Worm (Caenorhabditis elegans): ENCODE data around the gene F58A4.6.

F58A4.6 gene

ce11 chrIII:9570869-9571268 is 43.4 kb upstream of the F58A4.6 start:
- TF ChIP-seq fkh-3 (tag; optimal IDR thresholded peaks at IDR 0.05) (no peak), snpc-3.4 (tag; optimal IDR thresholded peaks at IDR 0.05) (no peak), lin-35 (GFP tag; optimal IDR thresholded peaks at IDR 0.05) (peak in 1 of 3 experiments; percentile 26), lin-54 (GFP tag; optimal IDR thresholded peaks at IDR 0.05) (peak; percentile 28), F22D6.2 (tag; optimal IDR thresholded peaks at IDR 0.05) (no peak), D2030.7 (GFP tag; IDR thresholded peaks at IDR 0.05) (no peak), mel-28 (tag; optimal IDR thresholded peaks at IDR 0.05; ENCODE audit: borderline replicate concordance) (no peak), Y56A3A.18 (GFP tag; IDR thresholded peaks at IDR 0.05) (no peak), akir-1 (GFP tag; optimal IDR thresholded peaks at IDR 0.05) (no peak), repo-1 (tag; optimal IDR thresholded peaks at IDR 0.05) (no peak), Y79H2A.3 (GFP tag; conservative IDR thresholded peaks at IDR 0.05) (no peak), mcd-1 (GFP tag; IDR thresholded peaks at IDR 0.05) (0 out of 2 replicates have a peak, but pooled peaks have one; percentile 12), K12H6.12 (tag; optimal IDR thresholded peaks at IDR 0.05) (no peak), unc-130 (GFP tag; optimal IDR thresholded peaks at IDR 0.05) (no peak), F57A8.1 (GFP tag; optimal IDR thresholded peaks at IDR 0.05) (no peak), K11D2.4 (GFP tag; IDR thresholded peaks at IDR 0.05) (no peak), ceh-91 (GFP tag; IDR thresholded peaks at IDR 0.05) (no peak), gei-17 (GFP tag; optimal IDR thresholded peaks at IDR 0.05) (no peak), ztf-25 (GFP tag; IDR thresholded peaks at IDR 0.05) (no peak), efl-1 (GFP tag; optimal IDR thresholded peaks at IDR 0.05) (peak; percentile 50), lag-1 (GFP tag; IDR thresholded peaks at IDR 0.05) (no peak), tbp1 (GFP tag; optimal IDR thresholded peaks at IDR 0.05) (no peak), B0261.1 (tag; optimal IDR thresholded peaks at IDR 0.05) (no peak), nfya-2 (GFP tag; IDR thresholded peaks at IDR 0.05) (peak; percentile 98), ceh-58 (GFP tag; IDR thresholded peaks at IDR 0.05) (no peak), aptf-2 (GFP tag; conservative IDR thresholded peaks at IDR 0.05) (no peak), F52B5.7 (tag; optimal IDR thresholded peaks at IDR 0.05) (no peak), cebp-1 (GFP tag; IDR thresholded peaks at IDR 0.05) (no peak), cebp-1 (tag; optimal IDR thresholded peaks at IDR 0.05) (no peak), nhr-120 (GFP tag; IDR thresholded peaks at IDR 0.05) (no peak), nhr-80 (tag; optimal IDR thresholded peaks at IDR 0.05) (no peak), ztf-26 (tag; optimal IDR thresholded peaks at IDR 0.05) (no peak), Y53G8AR.9 (GFP tag; conservative IDR thresholded peaks at IDR 0.05) (no peak), zfh-2 (GFP tag; conservative IDR thresholded peaks at IDR 0.05) (no peak), Y67H2A.10 (GFP tag; conservative IDR thresholded peaks at IDR 0.05) (no peak), ceh-27 (GFP tag; optimal IDR thresholded peaks at IDR 0.05) (no peak), let-607 (tag; optimal IDR thresholded peaks at IDR 0.05) (peak; percentile 73 to 95), ztf-6 (GFP tag; IDR thresholded peaks at IDR 0.05) (no peak), ets-4 (GFP tag; optimal IDR thresholded peaks at IDR 0.05) (no peak), xnd-1 (tag; optimal IDR thresholded peaks at IDR 0.05) (no peak), nfyb-1 (GFP tag; IDR thresholded peaks at IDR 0.05) (peak; percentile 99)

Measured in whole organism, young adult.